Fruit fly (Drosophila melanogaster): ENCODE results near the gene Pi4KIIIalpha.

DNA sequence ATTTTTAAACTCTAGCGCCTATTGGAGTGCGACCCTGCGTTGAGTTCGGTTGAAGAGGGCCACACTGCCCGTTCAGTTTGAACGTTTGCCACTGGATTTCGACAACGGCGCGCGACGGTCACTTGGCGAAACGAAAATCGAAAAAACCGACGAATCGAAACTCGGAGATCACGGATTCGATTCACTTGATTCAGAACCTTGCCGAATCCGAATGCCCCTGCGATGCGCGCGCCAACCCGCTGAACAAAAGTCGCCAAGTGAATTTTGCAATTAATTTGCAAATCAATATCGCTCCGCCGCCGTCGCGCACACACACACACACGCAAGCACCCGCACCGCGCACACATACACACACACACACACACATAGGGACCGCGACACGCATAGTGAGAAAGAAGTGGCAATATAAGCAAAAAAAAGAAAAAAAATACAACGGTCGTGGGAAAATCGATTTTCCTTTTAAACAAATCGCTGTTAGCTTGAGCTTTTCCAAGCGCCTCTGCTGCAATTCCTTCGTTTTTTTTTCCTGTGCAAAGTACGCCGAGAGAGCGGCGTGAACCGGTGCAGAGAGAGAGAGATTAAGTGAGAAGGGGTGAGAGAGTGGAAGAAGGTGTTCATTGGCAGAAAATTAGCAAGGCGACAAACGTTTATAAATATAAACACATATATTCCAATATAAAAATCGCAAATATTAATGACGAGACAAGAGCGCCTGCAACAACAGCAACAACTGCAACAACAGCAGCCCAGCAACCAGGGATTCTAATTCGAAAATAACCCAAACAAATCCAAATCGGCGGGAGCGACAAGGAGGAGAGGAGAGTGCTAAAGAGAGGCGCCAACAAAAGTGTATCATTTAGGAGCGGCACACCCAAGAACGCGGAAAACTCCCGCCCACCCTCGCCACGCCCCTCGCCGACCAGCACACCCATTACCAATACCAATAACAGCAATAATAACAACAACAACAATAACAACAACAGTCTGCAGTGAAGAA, 35.9 kb upstream of the Pi4KIIIalpha start, which contains the start of gene egh:
- no peak for TF ChIP-seq pan (optimal IDR thresholded peaks at IDR 0.05)
- TF ChIP-seq EcR (GFP tag; optimal IDR thresholded peaks at IDR 0.05) = no peak
- no peak for TF ChIP-seq psq (optimal IDR thresholded peaks at IDR 0.05)

Measured in whole organism.